Worm (Caenorhabditis elegans) whole organism, young adult: ENCODE results near the gene C46C2.7.
"Not testable (repeated sequence)": the region's sequence is repeated elsewhere in the genome, so short reads cannot be mapped to it uniquely, and the experiment has no call there.

Source experiments
- B0336.3 ChIP-seq: fragments of 200-800 bp; sonication (Bioruptor generic); IDR thresholded peaks from 2 replicates; pipeline ENCODE4 v1.3.6; 2022; ENCODE audit warnings: missing genetic modification characterization, missing compliant biosample characterization
- C06A6.2 ChIP-seq: fragments of 200-800 bp; sonication (Bioruptor generic); conservative IDR thresholded peaks from 2 replicates; pipeline ENCODE4 v1.3.6; 2022; ENCODE audit warnings: missing genetic modification characterization, missing compliant biosample characterization
- C17E4.6 ChIP-seq: fragments of 200-800 bp; sonication (Bioruptor generic); IDR thresholded peaks from 2 replicates; pipeline ENCODE4 v1.3.6; 2022; ENCODE audit warnings: missing genetic modification reagents, missing genetic modification characterization, missing compliant biosample characterization
- F49E8.2 ChIP-seq: sonication (generic microtip); optimal IDR thresholded peaks from 3 replicates; lab custom pipeline; 2017; ENCODE audit warnings: missing genetic modification characterization, mild to moderate bottlenecking, missing compliant biosample characterization, antibody characterized with exemption, moderate library complexity; ENCODE audit not compliant: insufficient read depth
- K11D2.4 ChIP-seq: fragments of 200-800 bp; sonication (Bioruptor generic); IDR thresholded peaks from 2 replicates; pipeline ENCODE4 v1.3.6; 2022; ENCODE audit warnings: missing genetic modification reagents, missing genetic modification characterization, missing compliant biosample characterization
- Y53F4B.3 ChIP-seq: fragments of 200-800 bp; sonication (Bioruptor generic); IDR thresholded peaks from 2 replicates; pipeline ENCODE4 v1.3.6; 2022; ENCODE audit warnings: missing genetic modification reagents, missing genetic modification characterization, missing compliant biosample characterization
- Y53G8AR.9 ChIP-seq: fragments of 200-800 bp; sonication (Bioruptor generic); conservative IDR thresholded peaks from 2 replicates; pipeline ENCODE4 v1.3.6; 2022; ENCODE audit warnings: missing genetic modification reagents, missing genetic modification characterization, missing compliant biosample characterization
- Y79H2A.3 ChIP-seq: fragments of 200-800 bp; sonication (Bioruptor generic); conservative IDR thresholded peaks from 2 replicates; pipeline ENCODE4 v1.3.6; 2022; ENCODE audit warnings: missing genetic modification reagents, missing genetic modification characterization, missing compliant biosample characterization
- Y95B8A.8 ChIP-seq: fragments of 200-800 bp; sonication (Bioruptor generic); IDR thresholded peaks from 2 replicates; pipeline ENCODE4 v1.3.6; 2022; ENCODE audit warnings: missing genetic modification reagents, missing genetic modification characterization, missing compliant biosample characterization
- aptf-2 ChIP-seq: fragments of 200-800 bp; sonication (Bioruptor generic); conservative IDR thresholded peaks from 2 replicates; pipeline ENCODE4 v1.3.6; 2022; ENCODE audit warnings: missing genetic modification reagents, missing genetic modification characterization, missing compliant biosample characterization
- atf-7 ChIP-seq: sonication (generic microtip); optimal IDR thresholded peaks from 2 replicates; lab custom pipeline; 2017; ENCODE audit warnings: mild to moderate bottlenecking, missing genetic modification characterization, missing compliant biosample characterization
- athp-1 ChIP-seq: sonication (generic microtip); optimal IDR thresholded peaks from 2 replicates; lab custom pipeline; 2017; ENCODE audit warnings: mild to moderate bottlenecking, missing genetic modification characterization, missing compliant biosample characterization
- attf-6 ChIP-seq: fragments of 200-800 bp; sonication (Bioruptor generic); IDR thresholded peaks from 2 replicates; pipeline ENCODE4 v1.3.6; 2022; ENCODE audit warnings: missing genetic modification reagents, missing genetic modification characterization, missing compliant biosample characterization
- bed-2 ChIP-seq: fragments of 200-800 bp; sonication (Bioruptor generic); IDR thresholded peaks from 2 replicates; pipeline ENCODE4 v1.3.6; 2022; ENCODE audit warnings: missing genetic modification reagents, missing genetic modification characterization, missing compliant biosample characterization
- cebp-1 ChIP-seq, 2 experiments: fragments of 200-800 bp in 1 of 2; sonication (Bioruptor generic) in 1 of 2; sonication (generic microtip) in 1 of 2; IDR thresholded peaks in 1 of 2; optimal IDR thresholded peaks in 1 of 2; 2 replicates each; pipeline versions ENCODE4 v1.3.6 to Lab custom; 2017 to 2022; ENCODE audit warnings: missing compliant biosample characterization in 2 of 2, missing genetic modification characterization in 2 of 2, mild to moderate bottlenecking in 1 of 2, missing genetic modification reagents in 1 of 2, moderate library complexity in 1 of 2
- ceh-27 ChIP-seq: fragments of 200-800 bp; sonication (Bioruptor generic); optimal IDR thresholded peaks from 2 replicates; lab custom pipeline; 2018; ENCODE audit warnings: mild to moderate bottlenecking, missing genetic modification characterization, moderate library complexity, missing compliant biosample characterization
- ceh-91 ChIP-seq: fragments of 200-800 bp; sonication (Bioruptor generic); IDR thresholded peaks from 2 replicates; pipeline ENCODE4 v1.3.6; 2022; ENCODE audit warnings: missing genetic modification reagents, missing genetic modification characterization, missing compliant biosample characterization
- chd-7 ChIP-seq: sonication (generic microtip); optimal IDR thresholded peaks from 2 replicates; lab custom pipeline; 2016; ENCODE audit warnings: mild to moderate bottlenecking, missing genetic modification characterization, moderate library complexity, missing compliant biosample characterization
- dox-1 ChIP-seq: fragments of 200-800 bp; sonication (Bioruptor generic); IDR thresholded peaks from 2 replicates; pipeline ENCODE4 v1.3.6; 2022; ENCODE audit warnings: missing genetic modification reagents, missing genetic modification characterization, missing compliant biosample characterization
- egl-18 ChIP-seq: fragments of 200-800 bp; sonication (Bioruptor generic); IDR thresholded peaks from 2 replicates; pipeline ENCODE4 v1.3.6; 2022; ENCODE audit warnings: missing genetic modification reagents, missing genetic modification characterization, missing compliant biosample characterization
- fkh-3 ChIP-seq: sonication (generic microtip); optimal IDR thresholded peaks from 2 replicates; lab custom pipeline; 2016; ENCODE audit warnings: mild to moderate bottlenecking, missing genetic modification characterization, missing compliant biosample characterization
- him-1 ChIP-seq: sonication (generic microtip); optimal IDR thresholded peaks from 2 replicates; lab custom pipeline; 2016; ENCODE audit warnings: missing genotype, missing genetic modification reagents, missing genetic modification characterization, missing compliant biosample characterization
- hmg-1.2 ChIP-seq: fragments of 200-800 bp; sonication (Bioruptor generic); IDR thresholded peaks from 2 replicates; pipeline ENCODE4 v1.3.6; 2022; ENCODE audit warnings: missing genetic modification reagents, missing genetic modification characterization, missing compliant biosample characterization
- hrde-1 ChIP-seq: sonication (generic microtip); optimal IDR thresholded peaks from 2 replicates; lab custom pipeline; 2016; ENCODE audit warnings: missing genetic modification characterization, mild to moderate bottlenecking, missing compliant biosample characterization, moderate library complexity, missing genotype, missing genetic modification reagents, borderline replicate concordance
- hsf-1 ChIP-seq: fragments of 200-800 bp; sonication (Bioruptor generic); IDR thresholded peaks from 2 replicates; pipeline ENCODE4 v1.3.6; 2022; ENCODE audit warnings: missing genetic modification reagents, missing genetic modification characterization, missing compliant biosample characterization
- let-526 ChIP-seq: fragments of 200-800 bp; sonication (Bioruptor generic); IDR thresholded peaks from 2 replicates; pipeline ENCODE4 v1.3.6; 2022; ENCODE audit warnings: missing genetic modification reagents, missing genetic modification characterization, missing compliant biosample characterization
- let-607 ChIP-seq, 2 experiments: fragments of 200-800 bp in 1 of 2; sonication (Bioruptor generic) in 1 of 2; sonication (generic microtip) in 1 of 2; optimal IDR thresholded peaks; 2 replicates each; lab custom pipeline; 2016 to 2018; ENCODE audit warnings: mild to moderate bottlenecking in 2 of 2, missing compliant biosample characterization in 2 of 2, missing genetic modification characterization in 2 of 2, moderate library complexity in 2 of 2, missing genotype in 1 of 2
- lin-40 ChIP-seq: sonication (generic microtip); optimal IDR thresholded peaks from 2 replicates; lab custom pipeline; 2016; ENCODE audit warnings: missing genetic modification characterization, mild to moderate bottlenecking, missing compliant biosample characterization, missing genotype, missing genetic modification reagents
- lir-1 ChIP-seq: fragments of 200-800 bp; sonication (Bioruptor generic); conservative IDR thresholded peaks from 2 replicates; pipeline ENCODE4 v1.3.6; 2022; ENCODE audit warnings: missing genetic modification reagents, missing genetic modification characterization, missing compliant biosample characterization
- lsl-1 ChIP-seq: fragments of 200-800 bp; sonication (Bioruptor generic); optimal IDR thresholded peaks from 2 replicates; lab custom pipeline; 2018; ENCODE audit warnings: mild to moderate bottlenecking, missing genetic modification characterization, moderate library complexity, missing compliant biosample characterization
- madf-3 ChIP-seq: fragments of 200-800 bp; sonication (Bioruptor generic); IDR thresholded peaks from 2 replicates; pipeline ENCODE4 v1.3.6; 2022; ENCODE audit warnings: missing genetic modification reagents, missing genetic modification characterization, missing compliant biosample characterization
- madf-6 ChIP-seq: fragments of 200-800 bp; sonication (Bioruptor generic); IDR thresholded peaks from 2 replicates; pipeline ENCODE4 v1.3.6; 2022; ENCODE audit warnings: missing genetic modification reagents, missing genetic modification characterization, missing compliant biosample characterization
- mcd-1 ChIP-seq: fragments of 200-800 bp; sonication (Bioruptor generic); IDR thresholded peaks from 2 replicates; pipeline ENCODE4 v1.3.6; 2022; ENCODE audit warnings: missing genetic modification reagents, missing genetic modification characterization, missing compliant biosample characterization
- nfya-2 ChIP-seq: fragments of 200-800 bp; sonication (Bioruptor generic); IDR thresholded peaks from 2 replicates; pipeline ENCODE4 v1.3.6; 2022; ENCODE audit warnings: missing genetic modification reagents, missing genetic modification characterization, missing compliant biosample characterization
- nfyb-1 ChIP-seq: fragments of 200-800 bp; sonication (Bioruptor generic); IDR thresholded peaks from 2 replicates; pipeline ENCODE4 v1.3.6; 2022; ENCODE audit warnings: missing genetic modification reagents, missing genetic modification characterization, missing compliant biosample characterization
- rcor-1 ChIP-seq: fragments of 200-800 bp; sonication (Bioruptor generic); IDR thresholded peaks from 2 replicates; pipeline ENCODE4 v1.3.6; 2022; ENCODE audit warnings: missing genetic modification reagents, missing genetic modification characterization, missing compliant biosample characterization
- repo-1 ChIP-seq: sonication (generic microtip); optimal IDR thresholded peaks from 2 replicates; lab custom pipeline; 2017; ENCODE audit warnings: mild to moderate bottlenecking, missing genetic modification characterization, missing compliant biosample characterization
- snpc-3.4 ChIP-seq: sonication (generic microtip); optimal IDR thresholded peaks from 2 replicates; lab custom pipeline; 2017; ENCODE audit warnings: missing genetic modification characterization, mild to moderate bottlenecking, missing compliant biosample characterization, antibody characterized with exemption, moderate library complexity, missing genotype, missing genetic modification reagents
- snpc-4 ChIP-seq, 5 experiments: fragments of 150-350 bp in 1 of 5; sonication (generic microtip) in 4 of 5; optimal IDR thresholded peaks; 2 replicates each; lab custom pipeline; 2014 to 2018; ENCODE audit warnings: missing genetic modification characterization in 5 of 5, missing biosample characterization in 3 of 5, antibody characterized with exemption in 2 of 5, mild to moderate bottlenecking in 2 of 5, missing compliant biosample characterization in 2 of 5, missing genotype in 2 of 5, moderate library complexity in 2 of 5, missing genetic modification reagents in 1 of 5
- tbp1 ChIP-seq: fragments of 200-800 bp; sonication (Bioruptor generic); optimal IDR thresholded peaks from 2 replicates; lab custom pipeline; 2018; ENCODE audit warnings: mild to moderate bottlenecking, missing genetic modification characterization, missing compliant biosample characterization
- zfh-2 ChIP-seq: fragments of 200-800 bp; sonication (Bioruptor generic); conservative IDR thresholded peaks from 2 replicates; pipeline ENCODE4 v1.3.6; 2022; ENCODE audit warnings: missing genetic modification reagents, missing genetic modification characterization, missing compliant biosample characterization
- ztf-28 ChIP-seq: fragments of 200-800 bp; sonication (Bioruptor generic); IDR thresholded peaks from 2 replicates; pipeline ENCODE4 v1.3.6; 2022; ENCODE audit warnings: missing genetic modification reagents, missing genetic modification characterization, missing compliant biosample characterization
- ztf-6 ChIP-seq: fragments of 200-800 bp; sonication (Bioruptor generic); IDR thresholded peaks from 2 replicates; pipeline ENCODE4 v1.3.6; 2022; ENCODE audit warnings: missing genetic modification reagents, missing genetic modification characterization, missing compliant biosample characterization

C46C2.7 gene

ce11 chrIV:9192522-9192921, 2.1 kb upstream of the C46C2.7 start, which contains the start of gene C46C2.5:
Gene C46C2.5 (minus strand): TSS chrIV:9192622.
- TF ChIP-seq Y79H2A.3 (GFP tag; lab: Robert Waterston, UW) (no peak), dox-1 (GFP tag; lab: Robert Waterston, UW) (no peak), C17E4.6 (GFP tag; lab: Robert Waterston, UW) (no peak), zfh-2 (GFP tag; lab: Robert Waterston, UW) (no peak), chd-7 (tag; lab: Kevin White, UChicago) (no peak), fkh-3 (tag; lab: Kevin White, UChicago) (no peak), hsf-1 (no peak), madf-3 (no peak), atf-7 (tag; lab: Kevin White, UChicago) (no peak), ztf-28 (no peak), K11D2.4 (no peak), hrde-1 (tag; lab: Kevin White, UChicago) (no peak), Y53F4B.3 (GFP tag; lab: Robert Waterston, UW) (no peak), let-607 (tag; optimal IDR thresholded peaks at IDR 0.05; lab: Kevin White, UChicago) (no peak)

- TF ChIP-seq bed-2 (GFP tag; lab: Robert Waterston, UW), result peak; percentile 99
- TF ChIP-seq lsl-1, result peak; percentile 85
- TF ChIP-seq egl-18 (GFP tag; lab: Robert Waterston, UW), result peak; percentile 96
- TF ChIP-seq dox-1 (GFP tag; lab: Robert Waterston, UW), result peak; percentile 100
- peak; percentile 99 for TF ChIP-seq nfyb-1 (GFP tag; lab: Robert Waterston, UW)
- TF ChIP-seq tbp1, result peak; percentile 62
- peak; percentile 96 for TF ChIP-seq aptf-2 (GFP tag; lab: Robert Waterston, UW)
- TF ChIP-seq K11D2.4, result peak; percentile 95
- peak; percentile 53 for TF ChIP-seq snpc-3.4 (tag; lab: Kevin White, UChicago)
- peak; percentile 28 for TF ChIP-seq F49E8.2 (tag; lab: Kevin White, UChicago)
- TF ChIP-seq Y53G8AR.9 (GFP tag; lab: Robert Waterston, UW), result peak; percentile 99
- TF ChIP-seq cebp-1 (GFP tag; IDR thresholded peaks at IDR 0.05; lab: Robert Waterston, UW), result peak; percentile 89
- TF ChIP-seq cebp-1 (tag; optimal IDR thresholded peaks at IDR 0.05; lab: Kevin White, UChicago), result peak; percentile 12
- TF ChIP-seq Y95B8A.8 (GFP tag; lab: Robert Waterston, UW), result peak; percentile 100
- TF ChIP-seq rcor-1 (GFP tag; lab: Robert Waterston, UW), result peak; percentile 99
- peak; percentile 61 for TF ChIP-seq him-1
- TF ChIP-seq hmg-1.2, result peak; percentile 100
- TF ChIP-seq attf-6 (GFP tag; lab: Robert Waterston, UW), result peak; percentile 96
- peak; percentile 97 for TF ChIP-seq lir-1
- peak; percentile 32 for TF ChIP-seq lin-40 (tag; lab: Kevin White, UChicago)
- peak; percentile 98 for TF ChIP-seq mcd-1 (GFP tag; lab: Robert Waterston, UW)
- TF ChIP-seq ceh-91 (GFP tag; lab: Robert Waterston, UW), result peak; percentile 100
- TF ChIP-seq ztf-6 (GFP tag; lab: Robert Waterston, UW), result peak; percentile 93
- peak; percentile 100 for TF ChIP-seq madf-6 (GFP tag; lab: Robert Waterston, UW)
- TF ChIP-seq B0336.3 (GFP tag; lab: Robert Waterston, UW), result 0 out of 2 replicates have a peak, but pooled peaks have one; percentile 35
- peak; percentile 100 for TF ChIP-seq C17E4.6 (GFP tag; lab: Robert Waterston, UW)
- peak; percentile 98 for TF ChIP-seq madf-3
- peak; percentile 99 for TF ChIP-seq Y79H2A.3 (GFP tag; lab: Robert Waterston, UW)
- TF ChIP-seq athp-1 (tag; lab: Kevin White, UChicago), result peak; percentile 46
- TF ChIP-seq repo-1 (tag; lab: Kevin White, UChicago), result peak; percentile 27
- TF ChIP-seq C06A6.2 (GFP tag; lab: Robert Waterston, UW), result peak; percentile 92
- peak; percentile 95 for TF ChIP-seq Y53F4B.3 (GFP tag; lab: Robert Waterston, UW)
- peak; percentile 94 for TF ChIP-seq let-526 (GFP tag; lab: Robert Waterston, UW)
- TF ChIP-seq snpc-4 (GFP tag; optimal IDR thresholded peaks at IDR 0.05; lab: Kevin White, UChicago), result not testable (repeated sequence)
- TF ChIP-seq snpc-4 (tag; optimal IDR thresholded peaks at IDR 0.05; lab: Kevin White, UChicago), result peak in 2 of 4 experiments; percentile 71
- peak; percentile 16 for TF ChIP-seq ceh-27 (GFP tag; lab: Kevin White, UChicago)
- 0 out of 2 replicates have a peak, but pooled peaks have one; percentile 81 for TF ChIP-seq nfya-2 (GFP tag; lab: Robert Waterston, UW)
Measured at ce11 chrIV:9196023-9196636, 1.5 kb downstream of the C46C2.7 start.
